Worm (Caenorhabditis elegans): Measurements from ENCODE around the gene B0250.5.

ce11 chrV:20453084-20453483 is 40.6 kb upstream of the B0250.5 start, which contains the start of gene F48F5.6:
- TF ChIP-seq dao-5 (tag; optimal IDR thresholded peaks at IDR 0.05) (no peak), W03F9.2 (tag; optimal IDR thresholded peaks at IDR 0.05) (no peak)

Data from whole organism, L4/young adult.